Fruit fly (Drosophila melanogaster) whole organism, embryonic: ENCODE measurements around the gene ppk17.

Experiments
- Atf-2 ChIP-seq: fragments of 200-800 bp; sonication (Bioruptor generic); optimal IDR thresholded peaks from 2 replicates; lab custom pipeline; 2016; ENCODE audit warnings: missing biosample characterization, missing genetic modification characterization
- B-H2 ChIP-seq: fragments of 200-800 bp; sonication (Bioruptor generic); optimal IDR thresholded peaks from 2 replicates; lab custom pipeline; 2018; ENCODE audit warnings: missing biosample characterization, mild to moderate bottlenecking, missing genetic modification characterization
- Bgb ChIP-seq: fragments of 200-800 bp; sonication (Bioruptor generic); IDR thresholded peaks from 2 replicates; pipeline ENCODE4 v1.3.6; 2022; ENCODE audit warnings: missing biosample characterization, missing genetic modification characterization; ENCODE audit not compliant: partially characterized antibody
- CG10565 ChIP-seq: fragments of 200-800 bp; sonication (Bioruptor generic); optimal IDR thresholded peaks from 3 replicates; lab custom pipeline; 2016; ENCODE audit warnings: missing biosample characterization, mild to moderate bottlenecking, missing genetic modification characterization
- CG10959 ChIP-seq: fragments of 200-800 bp; sonication (Bioruptor generic); IDR thresholded peaks from 2 replicates; pipeline ENCODE4 v1.3.6; 2022; ENCODE audit warnings: missing biosample characterization, missing genetic modification characterization
- CG11456 ChIP-seq: fragments of 200-800 bp; sonication (Bioruptor generic); IDR thresholded peaks from 3 replicates; pipeline ENCODE4 v1.3.6; 2022; ENCODE audit warnings: missing biosample characterization, missing genetic modification characterization
- CG12391 ChIP-seq: fragments of 200-800 bp; sonication (Bioruptor generic); optimal IDR thresholded peaks from 3 replicates; lab custom pipeline; 2018; ENCODE audit warnings: missing biosample characterization, mild to moderate bottlenecking, missing genetic modification characterization, moderate library complexity
- CG15011 ChIP-seq: fragments of 200-800 bp; sonication (Bioruptor generic); optimal IDR thresholded peaks from 3 replicates; lab custom pipeline; 2018; ENCODE audit warnings: missing biosample characterization, mild to moderate bottlenecking, missing genetic modification characterization
- CG1603 ChIP-seq: fragments of 200-800 bp; sonication (Bioruptor generic); optimal IDR thresholded peaks from 2 replicates; lab custom pipeline; 2019; ENCODE audit warnings: missing biosample characterization, mild to moderate bottlenecking, missing genetic modification characterization, moderate library complexity
- CG17802 ChIP-seq: fragments of 200-800 bp; sonication (Bioruptor generic); optimal IDR thresholded peaks from 2 replicates; lab custom pipeline; 2018; ENCODE audit warnings: missing biosample characterization, mild to moderate bottlenecking, missing genetic modification characterization, moderate library complexity
- CG17912 ChIP-seq: fragments of 200-800 bp; sonication (Bioruptor generic); optimal IDR thresholded peaks from 2 replicates; lab custom pipeline; 2018; ENCODE audit warnings: missing biosample characterization, mild to moderate bottlenecking, missing genetic modification characterization
- CG18619 ChIP-seq: fragments of 200-800 bp; sonication (Bioruptor generic); optimal IDR thresholded peaks from 3 replicates; lab custom pipeline; 2017; ENCODE audit warnings: missing biosample characterization, mild to moderate bottlenecking, missing genetic modification characterization
- CG2199 ChIP-seq: fragments of 200-800 bp; sonication (Bioruptor generic); IDR thresholded peaks from 3 replicates; pipeline ENCODE4 v1.3.6; 2022; ENCODE audit warnings: missing biosample characterization, missing genetic modification characterization
- CG30020 ChIP-seq: fragments of 200-800 bp; optimal IDR thresholded peaks from 2 replicates; lab custom pipeline; 2019; ENCODE audit warnings: missing biosample characterization, mild to moderate bottlenecking, missing genetic modification characterization, moderate library complexity
- CG30403 ChIP-seq: fragments of 200-800 bp; sonication (Bioruptor generic); optimal IDR thresholded peaks from 3 replicates; lab custom pipeline; 2016; ENCODE audit warnings: missing biosample characterization, missing genetic modification characterization
- CG32532 ChIP-seq: fragments of 200-800 bp; sonication (Bioruptor generic); IDR thresholded peaks from 2 replicates; pipeline ENCODE4 v1.3.6; 2022; ENCODE audit warnings: missing biosample characterization, missing genetic modification characterization
- CG32772 ChIP-seq: fragments of 200-800 bp; sonication (Bioruptor generic); IDR thresholded peaks from 2 replicates; pipeline ENCODE4 v1.3.6; 2022; ENCODE audit warnings: missing biosample characterization, missing genetic modification characterization
- CG4730 ChIP-seq: fragments of 200-800 bp; sonication (Bioruptor generic); IDR thresholded peaks from 2 replicates; pipeline ENCODE4 v1.3.6; 2022; ENCODE audit warnings: missing biosample characterization, missing genetic modification characterization
- CG6689 ChIP-seq: fragments of 200-800 bp; sonication (Bioruptor generic); IDR thresholded peaks from 2 replicates; pipeline ENCODE4 v1.3.6; 2022; ENCODE audit warnings: missing biosample characterization, missing genetic modification characterization
- CG8924 ChIP-seq: fragments of 200-800 bp; optimal IDR thresholded peaks from 3 replicates; lab custom pipeline; 2019; ENCODE audit warnings: missing biosample characterization, mild to moderate bottlenecking, missing genetic modification characterization, moderate library complexity
- Ets65A ChIP-seq: fragments of 200-800 bp; sonication (Bioruptor generic); peaks from one replicate; lab custom pipeline; 2016; ENCODE audit warnings: missing biosample characterization, missing genetic modification characterization
- Hand ChIP-seq: fragments of 200-800 bp; sonication (Bioruptor generic); optimal IDR thresholded peaks from 2 replicates; lab custom pipeline; 2017; ENCODE audit warnings: mild to moderate bottlenecking, missing biosample characterization, missing genetic modification reagents, missing genetic modification characterization
- HmgZ ChIP-seq: fragments of 200-800 bp; sonication (Bioruptor generic); optimal IDR thresholded peaks from 2 replicates; lab custom pipeline; 2018; ENCODE audit warnings: missing biosample characterization, mild to moderate bottlenecking, missing genetic modification characterization
- Kr ChIP-seq: fragments of 200-800 bp; sonication (Bioruptor generic); optimal IDR thresholded peaks from 2 replicates; lab custom pipeline; 2017; ENCODE audit warnings: missing biosample characterization, mild to moderate bottlenecking, missing genetic modification characterization
- NC2β ChIP-seq: fragments of 200-800 bp; sonication (Bioruptor generic); optimal IDR thresholded peaks from 2 replicates; lab custom pipeline; 2016; ENCODE audit warnings: missing biosample characterization, missing genetic modification characterization
- Side ChIP-seq: fragments of 200-800 bp; sonication (Bioruptor generic); optimal IDR thresholded peaks from 2 replicates; lab custom pipeline; 2016; ENCODE audit warnings: missing biosample characterization, missing genetic modification characterization
- Trl ChIP-seq, 3 experiments: fragments of >200 bp in 2 of 3; fragments of 200-800 bp in 1 of 3; sonication (Bioruptor generic) in 1 of 3; optimal IDR thresholded peaks; 2 replicates in 1 of 3; 3 replicates in 2 of 3; lab custom pipeline; 2016 to 2017; ENCODE audit warnings: missing biosample characterization in 1 of 3, missing genetic modification characterization in 1 of 3
- chinmo ChIP-seq: fragments of 200-800 bp; sonication (Bioruptor generic); IDR thresholded peaks from 4 replicates; pipeline ENCODE4 v1.3.6; 2022; ENCODE audit warnings: missing biosample characterization, missing genetic modification characterization; ENCODE audit not compliant: partially characterized antibody
- crol ChIP-seq: fragments of 200-800 bp; sonication (Bioruptor generic); IDR thresholded peaks from 2 replicates; pipeline ENCODE4 v1.3.6; 2022; ENCODE audit warnings: missing biosample characterization, missing genetic modification characterization
- dmrt11E ChIP-seq: fragments of 200-800 bp; sonication (Bioruptor generic); optimal IDR thresholded peaks from 3 replicates; lab custom pipeline; 2018; ENCODE audit warnings: missing biosample characterization, mild to moderate bottlenecking, missing genetic modification characterization, moderate library complexity
- fd3F ChIP-seq: fragments of 200-800 bp; sonication (Bioruptor generic); optimal IDR thresholded peaks from 2 replicates; lab custom pipeline; 2018; ENCODE audit warnings: missing biosample characterization, mild to moderate bottlenecking, missing genetic modification characterization, moderate library complexity
- gsb ChIP-seq: fragments of 200-800 bp; sonication (Bioruptor generic); IDR thresholded peaks from 2 replicates; pipeline ENCODE4 v1.3.6; 2022; ENCODE audit warnings: missing biosample characterization, missing genetic modification characterization
- h ChIP-seq: fragments of >200 bp; optimal IDR thresholded peaks from 2 replicates; lab custom pipeline; 2017
- hb ChIP-seq: fragments of 200-800 bp; sonication (Bioruptor generic); IDR thresholded peaks from 3 replicates; pipeline ENCODE4 v1.3.6; 2022; ENCODE audit warnings: missing biosample characterization, missing genetic modification characterization; ENCODE audit not compliant: partially characterized antibody
- jing ChIP-seq: fragments of 200-800 bp; sonication (Bioruptor generic); optimal IDR thresholded peaks from 2 replicates; lab custom pipeline; 2018; ENCODE audit warnings: missing biosample characterization, mild to moderate bottlenecking, missing genetic modification characterization
- nerfin-1 ChIP-seq: fragments of 200-800 bp; sonication (Bioruptor generic); optimal IDR thresholded peaks from 3 replicates; lab custom pipeline; 2019; ENCODE audit warnings: missing biosample characterization, mild to moderate bottlenecking, missing genetic modification characterization, moderate library complexity
- otp ChIP-seq: fragments of 200-800 bp; sonication (Bioruptor generic); IDR thresholded peaks from 3 replicates; pipeline ENCODE4, ENCODE4 v1.3.6; 2022; ENCODE audit warnings: missing biosample characterization, missing genetic modification characterization
- pnt ChIP-seq: fragments of 200-800 bp; sonication (Bioruptor generic); optimal IDR thresholded peaks from 3 replicates; lab custom pipeline; 2016; ENCODE audit warnings: missing biosample characterization, missing genetic modification characterization
- salm ChIP-seq: fragments of 200-800 bp; sonication (Bioruptor generic); optimal IDR thresholded peaks from 2 replicates; lab custom pipeline; 2018; ENCODE audit warnings: missing biosample characterization, mild to moderate bottlenecking, missing genetic modification characterization
- sens ChIP-seq: fragments of 200-800 bp; sonication (Bioruptor generic); peaks from one replicate; lab custom pipeline; 2016; ENCODE audit warnings: missing biosample characterization, missing genetic modification characterization
- shn ChIP-seq: fragments of 200-800 bp; sonication (Bioruptor generic); optimal IDR thresholded peaks from 3 replicates; lab custom pipeline; 2016; ENCODE audit warnings: missing biosample characterization, missing genetic modification characterization
- sqz ChIP-seq: fragments of 200-800 bp; sonication (Bioruptor generic); optimal IDR thresholded peaks from 3 replicates; lab custom pipeline; 2018; ENCODE audit warnings: missing biosample characterization, mild to moderate bottlenecking, missing genetic modification characterization
- tna ChIP-seq: fragments of 200-800 bp; sonication (Bioruptor generic); IDR thresholded peaks from 2 replicates; pipeline ENCODE4 v1.3.6; 2022; ENCODE audit warnings: missing biosample characterization, missing genetic modification characterization; ENCODE audit not compliant: partially characterized antibody
- ttk ChIP-seq: fragments of 200-800 bp; sonication (Bioruptor generic); IDR thresholded peaks from 2 replicates; pipeline ENCODE4 v2.1.2; 2022; ENCODE audit warnings: missing biosample characterization, missing genetic modification characterization
- twi ChIP-seq: fragments of 200-800 bp; optimal IDR thresholded peaks from 2 replicates; lab custom pipeline; 2019; ENCODE audit warnings: missing biosample characterization, mild to moderate bottlenecking, missing genetic modification characterization, moderate library complexity
- zf30C ChIP-seq: fragments of 200-800 bp; sonication (Bioruptor generic); optimal IDR thresholded peaks from 3 replicates; lab custom pipeline; 2018; ENCODE audit warnings: missing biosample characterization, mild to moderate bottlenecking, missing genetic modification characterization
- zfh2 ChIP-seq: fragments of 200-800 bp; sonication (Bioruptor generic); optimal IDR thresholded peaks from 2 replicates; lab custom pipeline; 2016; ENCODE audit warnings: missing biosample characterization, missing genetic modification characterization

The ppk17 gene

DNA sequence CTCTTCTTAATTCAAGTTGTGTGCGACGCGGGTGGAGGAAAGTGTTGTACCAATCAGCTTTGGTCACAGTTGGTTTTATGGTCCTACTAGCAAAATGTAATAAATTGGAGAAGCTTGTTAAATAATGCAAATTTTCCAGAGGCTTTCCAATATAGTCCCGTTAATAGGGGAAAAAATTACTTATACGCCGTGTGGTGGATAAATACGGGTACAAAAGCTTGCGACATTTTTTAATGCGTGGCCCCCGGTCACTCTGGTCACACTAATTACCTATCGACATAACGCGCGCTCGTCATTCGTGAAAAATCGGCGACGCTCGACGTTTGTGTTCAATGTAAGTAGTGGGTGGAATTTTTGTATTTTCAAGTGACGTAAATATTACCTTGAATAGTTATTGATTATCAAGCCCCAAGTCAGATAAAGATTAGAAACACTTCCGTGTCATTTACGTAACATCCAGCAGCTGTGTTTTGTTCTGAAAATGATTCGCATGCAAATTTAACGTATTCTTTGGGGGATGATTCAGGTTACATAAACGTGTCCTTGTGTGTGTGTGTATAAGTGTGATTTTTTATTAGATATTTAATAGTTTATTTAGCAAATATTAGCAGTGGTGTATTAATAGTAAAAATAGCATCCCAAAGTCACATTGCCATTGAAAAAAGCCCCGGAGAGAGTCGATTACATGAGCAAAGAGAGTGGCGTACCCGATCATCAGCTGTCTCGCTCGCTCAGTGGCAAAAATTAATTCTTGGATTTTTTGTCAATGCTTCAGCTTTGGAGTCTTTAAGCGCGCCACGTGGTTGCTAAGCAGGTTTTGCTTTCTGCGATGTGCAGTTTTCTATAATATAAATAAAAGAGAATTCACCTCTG lies 40.5 kb downstream of the ppk17 start, which contains the start of gene Cyt-c-p (continued):
- TF ChIP-seq pnt (GFP tag; lab: Kevin White, UChicago) (no peak), CG18619 (GFP tag; lab: Kevin White, UChicago) (peak; percentile 25), CG8924 (tag; lab: Kevin White, UChicago) (peak; percentile 20), CG17802 (tag; lab: Kevin White, UChicago) (no peak), HmgZ (peak; percentile 80), jing (GFP tag; lab: Kevin White, UChicago) (no peak), Kr (GFP tag; lab: Kevin White, UChicago) (no peak), CG1603 (tag; lab: Kevin White, UChicago) (peak; percentile 55), salm (tag; lab: Kevin White, UChicago) (peak; percentile 6), ttk (GFP tag; lab: Robert Waterston, UW) (no peak), Hand (no peak), gsb (GFP tag; lab: Robert Waterston, UW) (no peak), CG6689 (GFP tag; lab: Robert Waterston, UW) (no peak), CG30403 (GFP tag; lab: Kevin White, UChicago) (no peak), dmrt11E (tag; lab: Kevin White, UChicago) (peak; percentile 17), CG30020 (tag; lab: Kevin White, UChicago) (peak; percentile 44), Atf-2 (GFP tag; lab: Kevin White, UChicago) (no peak), shn (GFP tag; lab: Kevin White, UChicago) (peak; percentile 26), CG4730 (GFP tag; lab: Robert Waterston, UW) (no peak), CG15011 (no peak), zf30C (GFP tag; lab: Kevin White, UChicago) (no peak), B-H2 (no peak), CG12391 (tag; lab: Kevin White, UChicago) (peak; percentile 55), CG32532 (GFP tag; lab: Robert Waterston, UW) (peak; percentile 7; the same call in 1 of the 2 replicates), Bgb (GFP tag; lab: Robert Waterston, UW) (peak; percentile 65; the same call in 1 of the 2 replicates), h (lab: Kevin White, UChicago) (no peak), fd3F (GFP tag; lab: Kevin White, UChicago) (no peak), CG10565 (GFP tag; lab: Kevin White, UChicago) (no peak), Side (GFP tag; lab: Kevin White, UChicago) (no peak)

DNA sequence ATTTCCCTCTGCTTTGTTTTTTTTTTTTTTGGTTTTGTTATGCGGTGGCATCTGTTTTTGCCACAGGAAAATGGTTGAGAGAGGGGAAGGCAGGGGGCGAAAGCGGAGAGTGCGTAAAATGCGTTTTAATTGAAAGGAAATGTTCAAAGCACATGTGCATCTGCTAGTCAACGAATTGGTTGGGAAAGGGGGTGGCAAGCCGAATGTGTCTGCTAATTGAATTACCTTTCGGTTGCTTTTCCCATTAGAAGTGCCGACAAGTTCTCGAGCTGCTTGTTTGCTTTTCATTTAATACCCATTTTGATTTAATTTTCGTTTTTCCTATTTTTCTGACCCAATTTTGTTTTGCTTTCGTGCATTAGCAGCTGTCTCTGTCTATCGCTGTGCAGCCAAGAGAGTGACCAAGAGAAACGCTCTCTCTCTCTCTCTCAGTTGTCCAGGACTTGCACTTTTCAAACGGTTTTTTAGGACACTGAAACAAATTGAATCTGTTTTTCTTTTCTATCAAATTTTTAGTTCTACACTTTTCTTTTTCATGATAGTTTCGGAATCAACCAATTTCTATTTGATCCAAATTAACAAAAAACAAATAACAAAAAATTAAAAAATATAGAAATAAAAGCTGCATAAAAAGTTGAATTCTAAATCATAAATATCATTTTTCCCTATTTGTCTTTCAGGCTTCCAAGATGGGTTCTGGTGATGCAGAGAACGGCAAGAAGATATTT lies 41.7 kb downstream of the ppk17 start:
- TF ChIP-seq tna (GFP tag; lab: Robert Waterston, UW) (peak; percentile 26; the same call in 1 of the 2 replicates), crol (GFP tag; lab: Robert Waterston, UW) (peak; percentile 71), CG32772 (GFP tag; lab: Robert Waterston, UW) (0 out of 2 replicates have a peak, but pooled peaks have one; percentile 13), sens (GFP tag; lab: Kevin White, UChicago) (peak; percentile 37), twi (tag; lab: Kevin White, UChicago) (peak; percentile 24), Bgb (GFP tag; lab: Robert Waterston, UW) (no peak), hb (no peak), pnt (GFP tag; lab: Kevin White, UChicago) (no peak), NC2β (GFP tag; lab: Kevin White, UChicago) (no peak), Trl (optimal IDR thresholded peaks at IDR 0.05; lab: Kevin White, UChicago) (peak; percentile 45 to 64), Trl (GFP tag; optimal IDR thresholded peaks at IDR 0.05; lab: Kevin White, UChicago) (no peak), otp (GFP tag; lab: Robert Waterston, UW) (peak; percentile 55; the same call in 1 of the 3 replicates), CG11456 (GFP tag; lab: Robert Waterston, UW) (no peak), Ets65A (GFP tag; lab: Kevin White, UChicago) (peak; percentile 54), CG10959 (0 out of 2 replicates have a peak, but pooled peaks have one; percentile 17), chinmo (0 out of 4 replicates have a peak, but pooled peaks have one; percentile 8), nerfin-1 (tag; lab: Kevin White, UChicago) (peak; percentile 37), zfh2 (GFP tag; lab: Kevin White, UChicago) (no peak), CG2199 (GFP tag; lab: Robert Waterston, UW) (0 out of 3 replicates have a peak, but pooled peaks have one; percentile 13), CG17912 (no peak), sqz (GFP tag; lab: Kevin White, UChicago) (peak; percentile 16)
